Worm (Caenorhabditis elegans) whole organism, midembryonic: Measurements from ENCODE around the gene dnbp-1.

ENCODE experiments used
- T22C8.4 ChIP-seq: fragments of 200-800 bp; sonication (Bioruptor generic); IDR thresholded peaks from 2 replicates; pipeline ENCODE4 v1.3.6; 2022; ENCODE audit warnings: missing genetic modification characterization, missing compliant biosample characterization
- cog-1 ChIP-seq: sonication (generic microtip); optimal IDR thresholded peaks from 2 replicates; lab custom pipeline; 2016; ENCODE audit warnings: missing genetic modification characterization, missing compliant biosample characterization
- flt-1 ChIP-seq: fragments of 200-800 bp; sonication (Bioruptor generic); IDR thresholded peaks from 2 replicates; pipeline ENCODE4 v1.3.6; 2022; ENCODE audit warnings: missing genetic modification characterization, missing compliant biosample characterization
- ref-1 ChIP-seq: fragments of 200-800 bp; sonication (Bioruptor generic); conservative IDR thresholded peaks from 2 replicates; pipeline ENCODE4 v1.3.6; 2022; ENCODE audit warnings: missing genetic modification reagents, missing genetic modification characterization, missing compliant biosample characterization
- tab-1 ChIP-seq: fragments of 200-800 bp; sonication (Bioruptor generic); IDR thresholded peaks from 2 replicates; pipeline ENCODE4 v1.3.6; 2022; ENCODE audit warnings: missing genetic modification characterization, missing compliant biosample characterization
- ztf-23 ChIP-seq: fragments of 200-800 bp; sonication (Bioruptor generic); IDR thresholded peaks from 2 replicates; pipeline ENCODE4 v1.3.6; 2022; ENCODE audit warnings: missing genetic modification reagents, missing genetic modification characterization, missing compliant biosample characterization

DNA sequence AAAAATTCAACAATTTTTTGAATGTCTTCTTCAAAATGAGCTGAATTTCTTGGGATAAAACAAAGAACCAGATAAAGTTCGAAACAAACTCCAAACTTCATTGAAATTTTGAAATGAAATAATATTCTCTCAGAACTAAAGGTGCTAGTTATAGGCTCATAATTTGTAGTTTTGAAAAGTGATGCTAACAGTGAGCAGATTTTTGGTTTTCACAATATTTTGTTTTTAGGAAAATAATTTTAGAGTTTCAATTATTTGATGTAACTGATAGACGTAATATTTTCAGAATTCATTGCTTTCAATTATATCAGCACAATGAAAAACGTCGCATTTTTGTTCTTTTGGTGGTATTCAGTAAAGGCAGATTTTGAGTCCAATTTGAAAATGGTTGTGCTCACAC is 40.2 kb upstream of the dnbp-1 start, which contains the start of the genes irld-56 and irld-55:
- no peak for TF ChIP-seq T22C8.4 (GFP tag; lab: Robert Waterston, UW)
- no peak for TF ChIP-seq flt-1 (GFP tag; lab: Robert Waterston, UW)
- TF ChIP-seq ztf-23 (GFP tag; lab: Robert Waterston, UW): no peak
- no peak for TF ChIP-seq tab-1 (GFP tag; lab: Robert Waterston, UW)
- no peak for TF ChIP-seq cog-1 (tag; lab: Kevin White, UChicago)
- no peak for TF ChIP-seq ref-1 (GFP tag; lab: Robert Waterston, UW)
